Fruit fly (Drosophila melanogaster) whole organism, embryonic: Measurements from ENCODE around the gene Eip63E.
A peak's percentile ranks its signal among the peaks of the same experiment; 100 is the strongest.

ENCODE experiments used
- CG11456 ChIP-seq: fragments of 200-800 bp; sonication (Bioruptor generic); IDR thresholded peaks from 3 replicates; pipeline ENCODE4 v1.3.6; 2022; ENCODE audit warnings: missing biosample characterization, missing genetic modification characterization
- CG11723 ChIP-seq: fragments of 200-800 bp; sonication (Bioruptor generic); optimal IDR thresholded peaks from 2 replicates; lab custom pipeline; 2017; ENCODE audit warnings: missing biosample characterization, mild to moderate bottlenecking, missing genetic modification characterization
- CG12071 ChIP-seq: fragments of 200-800 bp; sonication (Bioruptor generic); optimal IDR thresholded peaks from 3 replicates; lab custom pipeline; 2018; ENCODE audit warnings: missing biosample characterization, mild to moderate bottlenecking, missing genetic modification characterization
- CG12104 ChIP-seq: fragments of 200-800 bp; sonication (Bioruptor generic); optimal IDR thresholded peaks from 3 replicates; lab custom pipeline; 2016; ENCODE audit warnings: missing biosample characterization, missing genetic modification characterization
- CG12769 ChIP-seq: fragments of 200-800 bp; sonication (Bioruptor generic); optimal IDR thresholded peaks from 2 replicates; lab custom pipeline; 2019; ENCODE audit warnings: missing biosample characterization, mild to moderate bottlenecking, missing genetic modification characterization, moderate library complexity
- CG13296 ChIP-seq: fragments of 200-800 bp; sonication (Bioruptor generic); optimal IDR thresholded peaks from 3 replicates; lab custom pipeline; 2018; ENCODE audit warnings: missing biosample characterization, mild to moderate bottlenecking, missing genetic modification characterization
- CG14050 ChIP-seq: fragments of 200-800 bp; sonication (Bioruptor generic); IDR thresholded peaks from 3 replicates; pipeline ENCODE4 v1.3.6; 2022; ENCODE audit warnings: missing biosample characterization, missing genetic modification characterization
- CG15479 ChIP-seq: fragments of 200-800 bp; sonication (Bioruptor generic); optimal IDR thresholded peaks from 3 replicates; lab custom pipeline; 2019; ENCODE audit warnings: missing biosample characterization, mild to moderate bottlenecking, missing genetic modification characterization, moderate library complexity
- CG15601 ChIP-seq: fragments of 200-800 bp; sonication (Bioruptor generic); optimal IDR thresholded peaks from 3 replicates; lab custom pipeline; 2019; ENCODE audit warnings: missing biosample characterization, mild to moderate bottlenecking, missing genetic modification characterization, moderate library complexity
- CG18599 ChIP-seq: fragments of 200-800 bp; sonication (Bioruptor generic); optimal IDR thresholded peaks from 3 replicates; lab custom pipeline; 2017; ENCODE audit warnings: missing biosample characterization, missing genetic modification characterization, mild to moderate bottlenecking, moderate library complexity, missing genetic modification reagents
- CG2120 ChIP-seq: fragments of 200-800 bp; sonication (Bioruptor generic); optimal IDR thresholded peaks from 3 replicates; lab custom pipeline; 2016; ENCODE audit warnings: missing biosample characterization, missing genetic modification characterization
- CG31365 ChIP-seq: fragments of 200-800 bp; sonication (Bioruptor generic); optimal IDR thresholded peaks from 2 replicates; lab custom pipeline; 2018; ENCODE audit warnings: missing biosample characterization, mild to moderate bottlenecking, missing genetic modification characterization
- CG3163 ChIP-seq: fragments of 200-800 bp; sonication (Bioruptor generic); optimal IDR thresholded peaks from 3 replicates; lab custom pipeline; 2016; ENCODE audit warnings: missing biosample characterization, missing genetic modification characterization
- CG34422 ChIP-seq: fragments of 200-800 bp; sonication (Bioruptor generic); IDR thresholded peaks from 3 replicates; pipeline ENCODE4 v1.3.6; 2022; ENCODE audit warnings: missing biosample characterization, missing genetic modification characterization
- CG3838 ChIP-seq: fragments of 200-800 bp; sonication (Bioruptor generic); optimal IDR thresholded peaks from 3 replicates; lab custom pipeline; 2016; ENCODE audit warnings: missing biosample characterization, missing genetic modification characterization
- CG3995 ChIP-seq: fragments of 200-800 bp; sonication (Bioruptor generic); optimal IDR thresholded peaks from 3 replicates; lab custom pipeline; 2016; ENCODE audit warnings: missing biosample characterization, missing genetic modification characterization
- CG4404 ChIP-seq: fragments of 200-800 bp; sonication (Bioruptor generic); IDR thresholded peaks from 2 replicates; pipeline ENCODE4 v1.3.6; 2022; ENCODE audit warnings: missing biosample characterization, missing genetic modification characterization
- CG4854 ChIP-seq: fragments of 200-800 bp; sonication (Bioruptor generic); optimal IDR thresholded peaks from 2 replicates; lab custom pipeline; 2016; ENCODE audit warnings: missing biosample characterization, missing genetic modification characterization, inconsistent platforms
- CG6175 ChIP-seq: fragments of 200-800 bp; sonication (Bioruptor generic); IDR thresholded peaks from 3 replicates; pipeline ENCODE4 v1.3.6; 2022; ENCODE audit warnings: missing biosample characterization, missing genetic modification characterization
- CG6791 ChIP-seq: fragments of 200-800 bp; sonication (Bioruptor generic); IDR thresholded peaks from 3 replicates; pipeline ENCODE4 v1.3.6; 2022; ENCODE audit warnings: missing biosample characterization, missing genetic modification characterization; ENCODE audit not compliant: partially characterized antibody
- CG8089 ChIP-seq: fragments of 200-800 bp; sonication (Bioruptor generic); optimal IDR thresholded peaks from 3 replicates; lab custom pipeline; 2016; ENCODE audit warnings: missing biosample characterization, missing genetic modification characterization
- CG8388 ChIP-seq: fragments of 200-800 bp; sonication (Bioruptor generic); optimal IDR thresholded peaks from 2 replicates; lab custom pipeline; 2019; ENCODE audit warnings: missing biosample characterization, mild to moderate bottlenecking, missing genetic modification characterization, moderate library complexity
- CG9437 ChIP-seq: fragments of 200-800 bp; sonication (Bioruptor generic); optimal IDR thresholded peaks from 2 replicates; lab custom pipeline; 2018; ENCODE audit warnings: missing biosample characterization, mild to moderate bottlenecking, missing genetic modification characterization
- Dref ChIP-seq: fragments of 200-800 bp; sonication (Bioruptor generic); IDR thresholded peaks from 2 replicates; pipeline ENCODE4 v1.3.6; 2022; ENCODE audit warnings: missing biosample characterization, missing genetic modification characterization
- Hand ChIP-seq: fragments of 200-800 bp; sonication (Bioruptor generic); optimal IDR thresholded peaks from 2 replicates; lab custom pipeline; 2017; ENCODE audit warnings: mild to moderate bottlenecking, missing biosample characterization, missing genetic modification reagents, missing genetic modification characterization
- Mad ChIP-seq: fragments of 200-800 bp; sonication (Bioruptor generic); optimal IDR thresholded peaks from 2 replicates; lab custom pipeline; 2016; ENCODE audit warnings: missing biosample characterization, missing genetic modification characterization
- NC2β ChIP-seq: fragments of 200-800 bp; sonication (Bioruptor generic); optimal IDR thresholded peaks from 2 replicates; lab custom pipeline; 2016; ENCODE audit warnings: missing biosample characterization, missing genetic modification characterization
- NK7.1 ChIP-seq: fragments of 200-800 bp; sonication (Bioruptor generic); optimal IDR thresholded peaks from 3 replicates; lab custom pipeline; 2016; ENCODE audit warnings: missing biosample characterization, missing genetic modification characterization
- Ptx1 ChIP-seq: fragments of 200-800 bp; sonication (Bioruptor generic); IDR thresholded peaks from 2 replicates; pipeline ENCODE4 v1.3.6; 2022; ENCODE audit warnings: missing biosample characterization, missing genetic modification characterization
- Ssrp ChIP-seq: fragments of 200-800 bp; sonication (Bioruptor generic); optimal IDR thresholded peaks from 2 replicates; lab custom pipeline; 2018; ENCODE audit warnings: missing biosample characterization, mild to moderate bottlenecking, missing genetic modification characterization, moderate library complexity
- cas ChIP-seq: fragments of 200-800 bp; sonication (Bioruptor generic); IDR thresholded peaks from 2 replicates; pipeline ENCODE4 v1.3.6; 2022; ENCODE audit warnings: missing biosample characterization, missing genetic modification characterization
- cg ChIP-seq: fragments of 200-800 bp; sonication (Bioruptor generic); optimal IDR thresholded peaks from 3 replicates; lab custom pipeline; 2019; ENCODE audit warnings: missing biosample characterization, mild to moderate bottlenecking, missing genetic modification characterization, moderate library complexity
- chinmo ChIP-seq: fragments of 200-800 bp; sonication (Bioruptor generic); IDR thresholded peaks from 4 replicates; pipeline ENCODE4 v1.3.6; 2022; ENCODE audit warnings: missing biosample characterization, missing genetic modification characterization; ENCODE audit not compliant: partially characterized antibody
- exex ChIP-seq: fragments of 200-800 bp; sonication (Bioruptor generic); optimal IDR thresholded peaks from 4 replicates; lab custom pipeline; 2018; ENCODE audit warnings: missing biosample characterization, mild to moderate bottlenecking, missing genetic modification characterization, moderate library complexity
- fd102C ChIP-seq: fragments of 200-800 bp; sonication (Bioruptor generic); optimal IDR thresholded peaks from 2 replicates; lab custom pipeline; 2018; ENCODE audit warnings: missing biosample characterization, mild to moderate bottlenecking, missing genetic modification characterization, moderate library complexity
- ftz-f1 ChIP-seq: fragments of 200-800 bp; sonication (Bioruptor generic); optimal IDR thresholded peaks from 2 replicates; lab custom pipeline; 2016; ENCODE audit warnings: missing biosample characterization, missing genetic modification characterization
- h ChIP-seq: fragments of >200 bp; optimal IDR thresholded peaks from 2 replicates; lab custom pipeline; 2017
- ham ChIP-seq: fragments of 200-800 bp; sonication (Bioruptor generic); IDR thresholded peaks from 2 replicates; pipeline ENCODE4 v1.3.6; 2022; ENCODE audit warnings: missing biosample characterization, missing genetic modification characterization
- hkb ChIP-seq, 2 experiments: fragments of 200-800 bp in 1 of 2; fragments of >200 bp in 1 of 2; sonication (Bioruptor generic) in 1 of 2; IDR thresholded peaks in 1 of 2; optimal IDR thresholded peaks in 1 of 2; 2 replicates each; pipeline versions ENCODE4 v1.3.6 to Lab custom; 2017 to 2022; ENCODE audit warnings: missing biosample characterization in 1 of 2, missing genetic modification characterization in 1 of 2
- jing ChIP-seq: fragments of 200-800 bp; sonication (Bioruptor generic); optimal IDR thresholded peaks from 2 replicates; lab custom pipeline; 2018; ENCODE audit warnings: missing biosample characterization, mild to moderate bottlenecking, missing genetic modification characterization
- jumu ChIP-seq: fragments of 200-800 bp; sonication (Bioruptor generic); optimal IDR thresholded peaks from 3 replicates; lab custom pipeline; 2016; ENCODE audit warnings: missing biosample characterization, missing genetic modification characterization
- maf-S ChIP-seq: fragments of 200-800 bp; sonication (Bioruptor generic); optimal IDR thresholded peaks from 2 replicates; lab custom pipeline; 2016; ENCODE audit warnings: missing biosample characterization, missing genetic modification characterization
- mld ChIP-seq: fragments of 200-800 bp; sonication (Bioruptor generic); IDR thresholded peaks from 3 replicates; pipeline ENCODE4 v1.3.6; 2022; ENCODE audit warnings: missing biosample characterization, missing genetic modification characterization; ENCODE audit not compliant: partially characterized antibody
- pita ChIP-seq: fragments of 200-800 bp; sonication (Bioruptor generic); optimal IDR thresholded peaks from 2 replicates; lab custom pipeline; 2017; ENCODE audit warnings: missing biosample characterization, mild to moderate bottlenecking, missing genetic modification characterization
- pros ChIP-seq: fragments of 200-800 bp; sonication (Bioruptor generic); optimal IDR thresholded peaks from 3 replicates; lab custom pipeline; 2019; ENCODE audit warnings: missing biosample characterization, mild to moderate bottlenecking, missing genetic modification characterization, moderate library complexity
- salm ChIP-seq: fragments of 200-800 bp; sonication (Bioruptor generic); optimal IDR thresholded peaks from 2 replicates; lab custom pipeline; 2018; ENCODE audit warnings: missing biosample characterization, mild to moderate bottlenecking, missing genetic modification characterization
- sisA ChIP-seq: fragments of 200-800 bp; sonication (Bioruptor generic); IDR thresholded peaks from 2 replicates; pipeline ENCODE4 v1.3.6; 2022; ENCODE audit warnings: missing biosample characterization, missing genetic modification characterization

Eip63E gene

DNA sequence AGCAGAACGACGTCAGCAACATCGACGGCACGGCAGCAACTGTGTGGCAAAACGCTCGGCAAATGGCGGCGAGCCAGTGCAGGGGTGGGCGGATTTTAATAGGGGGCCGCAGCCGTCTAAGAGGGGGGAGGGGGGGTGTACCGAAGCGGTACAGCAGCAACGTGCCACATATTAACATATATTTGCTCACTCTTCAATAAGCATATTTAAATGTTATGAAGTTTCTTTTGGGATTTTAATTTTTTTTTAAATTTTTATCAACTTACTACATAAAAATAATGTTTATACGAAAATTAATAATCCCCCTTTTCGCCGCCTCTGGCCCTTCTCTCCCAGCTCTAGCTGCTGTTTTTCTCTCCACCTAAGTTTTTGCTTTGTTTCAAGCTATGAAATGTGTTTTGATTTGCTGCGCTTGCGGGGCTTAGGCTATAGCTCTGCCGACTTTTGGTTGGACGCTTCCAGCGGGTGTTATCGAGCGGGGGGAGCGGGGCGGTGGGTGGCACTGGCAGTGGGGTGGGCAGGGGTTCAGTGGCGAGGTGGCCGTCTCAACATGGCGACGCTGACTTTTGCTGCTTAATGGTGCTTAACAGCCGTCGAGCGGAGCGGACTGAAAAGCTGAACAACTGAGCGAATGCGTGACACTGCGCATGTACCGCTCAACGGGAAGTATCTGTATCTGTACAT is 117.1 kb downstream of the Eip63E start (continued):
- peak; percentile 33 for TF ChIP-seq CG2120
- no peak for TF ChIP-seq pros (GFP tag; lab: Kevin White, UChicago)
- TF ChIP-seq CG12769 (tag; lab: Kevin White, UChicago) = no peak
- peak; percentile 81 for TF ChIP-seq CG4404 (GFP tag; lab: Robert Waterston, UW)
- TF ChIP-seq CG12104 (GFP tag; lab: Kevin White, UChicago) = peak; percentile 46
- TF ChIP-seq Hand (GFP tag; lab: Kevin White, UChicago) = peak; percentile 76
- no peak for TF ChIP-seq CG31365 (tag; lab: Kevin White, UChicago)
- TF ChIP-seq cg = no peak

dm6 chr3L:3634107-3634737 is 118.7 kb downstream of the Eip63E start:
- TF ChIP-seq ham = no peak
- peak; percentile 57 for TF ChIP-seq Ptx1 (GFP tag; lab: Robert Waterston, UW)
- peak; percentile 83 for TF ChIP-seq CG15601 (tag; lab: Kevin White, UChicago)
- TF ChIP-seq CG11723 = peak; percentile 54
- TF ChIP-seq CG6175 (GFP tag; lab: Robert Waterston, UW) = no peak
- TF ChIP-seq CG8089 (GFP tag; lab: Kevin White, UChicago) = no peak
- 0 out of 2 replicates have a peak, but pooled peaks have one; percentile 17 for TF ChIP-seq sisA (GFP tag; lab: Robert Waterston, UW)
- no peak for TF ChIP-seq CG18599
- TF ChIP-seq Mad (GFP tag; lab: Kevin White, UChicago) = no peak
- TF ChIP-seq NK7.1 (GFP tag; lab: Kevin White, UChicago) = no peak
- no peak for TF ChIP-seq CG14050 (GFP tag; lab: Robert Waterston, UW)
- no peak for TF ChIP-seq Dref (GFP tag; lab: Robert Waterston, UW)
- no peak for TF ChIP-seq CG34422
- TF ChIP-seq jing (GFP tag; lab: Kevin White, UChicago) = peak; percentile 12
- TF ChIP-seq CG3838 (GFP tag; lab: Kevin White, UChicago) = no peak
- TF ChIP-seq CG3995 (GFP tag; lab: Kevin White, UChicago) = no peak
- TF ChIP-seq mld (GFP tag; lab: Robert Waterston, UW) = no peak
- TF ChIP-seq ftz-f1 (GFP tag; lab: Kevin White, UChicago) = no peak
- TF ChIP-seq CG12071 (GFP tag; lab: Kevin White, UChicago) = no peak
- TF ChIP-seq CG8388 = peak; percentile 89
- peak; percentile 72 for TF ChIP-seq Ssrp (tag; lab: Kevin White, UChicago)
- TF ChIP-seq CG4854 (GFP tag; lab: Kevin White, UChicago) = no peak
- TF ChIP-seq CG13296 (GFP tag; lab: Kevin White, UChicago) = no peak
- no peak for TF ChIP-seq CG6791
- 0 out of 3 replicates have a peak, but pooled peaks have one; percentile 30 for TF ChIP-seq CG11456 (GFP tag; lab: Robert Waterston, UW)
- TF ChIP-seq exex (tag; lab: Kevin White, UChicago) = no peak
- no peak for TF ChIP-seq chinmo (GFP tag; lab: Robert Waterston, UW)
- no peak for TF ChIP-seq jumu (GFP tag; lab: Kevin White, UChicago)
- no peak for TF ChIP-seq CG15479 (GFP tag; lab: Kevin White, UChicago)
- peak; percentile 62 for TF ChIP-seq salm (tag; lab: Kevin White, UChicago)
- TF ChIP-seq hkb (optimal IDR thresholded peaks at IDR 0.05; lab: Kevin White, UChicago) = no peak
- TF ChIP-seq hkb (GFP tag; IDR thresholded peaks at IDR 0.05; lab: Robert Waterston, UW) = peak; percentile 76
- TF ChIP-seq fd102C (GFP tag; lab: Kevin White, UChicago) = no peak
- TF ChIP-seq pita (GFP tag; lab: Kevin White, UChicago) = no peak
- no peak for TF ChIP-seq cg
- TF ChIP-seq CG3163 (GFP tag; lab: Kevin White, UChicago) = no peak
- no peak for TF ChIP-seq cas (GFP tag; lab: Robert Waterston, UW)
- no peak for TF ChIP-seq h
- no peak for TF ChIP-seq maf-S (GFP tag; lab: Kevin White, UChicago)
- peak; percentile 24 for TF ChIP-seq CG9437 (GFP tag; lab: Kevin White, UChicago)
- TF ChIP-seq NC2β (GFP tag; lab: Kevin White, UChicago) = no peak
